Fruit fly (Drosophila melanogaster): ENCODE results near the gene Arpc3A.

dm6 chr3R:15851912-15852311 is 17.5 kb downstream of the Arpc3A start:
- TF ChIP-seq psq (GFP tag; optimal IDR thresholded peaks at IDR 0.05) (no peak), Hnf4 (GFP tag; optimal IDR thresholded peaks at IDR 0.05) (no peak), Hr78 (GFP tag; optimal IDR thresholded peaks at IDR 0.05) (no peak), sage (GFP tag; optimal IDR thresholded peaks at IDR 0.05) (no peak), dmrt93B (GFP tag; optimal IDR thresholded peaks at IDR 0.05) (no peak), Rel (GFP tag; optimal IDR thresholded peaks at IDR 0.05) (no peak), Rel (tag; optimal IDR thresholded peaks at IDR 0.05) (peak; percentile 91), tai (GFP tag; optimal IDR thresholded peaks at IDR 0.05) (no peak), Hr83 (GFP tag; optimal IDR thresholded peaks at IDR 0.05; ENCODE audit: poor library complexity, severe bottlenecking) (no peak), Dfd (GFP tag; optimal IDR thresholded peaks at IDR 0.05) (no peak), Myc (optimal IDR thresholded peaks at IDR 0.05) (no peak), usp (GFP tag; optimal IDR thresholded peaks at IDR 0.05) (no peak), pan (optimal IDR thresholded peaks at IDR 0.05) (no peak), GATAd (GFP tag; optimal IDR thresholded peaks at IDR 0.05) (no peak), Sp1 (GFP tag; optimal IDR thresholded peaks at IDR 0.05) (no peak)

Data from whole organism, wandering third instar larva.